Fruit fly (Drosophila melanogaster) whole organism, wandering third instar larva: ENCODE results near the gene CG6602.

Experiments used
- Abd-B ChIP-seq: fragments of >200 bp; optimal IDR thresholded peaks from 2 replicates; lab custom pipeline; 2017; ENCODE audit warnings: missing biosample characterization, missing genetic modification characterization
- CG9705 ChIP-seq: fragments of 200-800 bp; sonication (Bioruptor generic); optimal IDR thresholded peaks from 2 replicates; lab custom pipeline; 2018; ENCODE audit warnings: missing biosample characterization, mild to moderate bottlenecking, missing genetic modification characterization
- CrebA ChIP-seq: fragments of 200-800 bp; sonication (Bioruptor generic); optimal IDR thresholded peaks from 2 replicates; lab custom pipeline; 2016; ENCODE audit warnings: missing biosample characterization, mild to moderate bottlenecking, missing genetic modification characterization, borderline replicate concordance
- Dif ChIP-seq: fragments of 200-275, 200-300 bp; sonication (Bioruptor generic); optimal IDR thresholded peaks from 2 replicates; lab custom pipeline; 2018; ENCODE audit warnings: missing biosample characterization, missing genetic modification characterization; ENCODE audit not compliant: partially characterized antibody
- GATAd ChIP-seq: sonication (Bioruptor generic); optimal IDR thresholded peaks from 2 replicates; lab custom pipeline; 2016; ENCODE audit warnings: missing biosample characterization, missing genetic modification characterization
- HLH106 ChIP-seq: fragments of 200-800 bp; optimal IDR thresholded peaks from 3 replicates; lab custom pipeline; 2019; ENCODE audit warnings: missing biosample characterization, mild to moderate bottlenecking, missing genetic modification characterization, moderate library complexity
- Hnf4 ChIP-seq: fragments of 200-800 bp; sonication (Bioruptor generic); optimal IDR thresholded peaks from 2 replicates; lab custom pipeline; 2016; ENCODE audit warnings: missing biosample characterization, mild to moderate bottlenecking, missing genetic modification characterization
- Hr83 ChIP-seq: fragments of 200-300 bp; sonication (Bioruptor generic); optimal IDR thresholded peaks from 2 replicates; lab custom pipeline; 2016; ENCODE audit warnings: missing biosample characterization, mild to moderate bottlenecking, missing genetic modification characterization, moderate library complexity; ENCODE audit not compliant: poor library complexity, severe bottlenecking
- Jra ChIP-seq: sonication (Bioruptor generic); optimal IDR thresholded peaks from 2 replicates; lab custom pipeline; 2016; ENCODE audit warnings: missing biosample characterization, missing genetic modification characterization
- Mio ChIP-seq: sonication (Bioruptor generic); optimal IDR thresholded peaks from 2 replicates; lab custom pipeline; 2016; ENCODE audit warnings: missing biosample characterization, missing genetic modification characterization
- Myc ChIP-seq: fragments of >200 bp; optimal IDR thresholded peaks from 2 replicates; lab custom pipeline; 2017
- N ChIP-seq: fragments of >200 bp; optimal IDR thresholded peaks from 2 replicates; lab custom pipeline; 2018; ENCODE audit warnings: missing biosample characterization, missing external identifiers, missing genetic modification characterization
- Rel ChIP-seq, 2 experiments: fragments of 200-800 bp; sonication (Bioruptor generic) in 1 of 2; optimal IDR thresholded peaks; 2 replicates in 1 of 2; 3 replicates in 1 of 2; lab custom pipeline; 2016 to 2019; ENCODE audit warnings: mild to moderate bottlenecking in 2 of 2, missing biosample characterization in 2 of 2, missing genetic modification characterization in 2 of 2, moderate library complexity in 1 of 2
- Sp1 ChIP-seq: fragments of 200-800 bp; sonication (Bioruptor generic); optimal IDR thresholded peaks from 3 replicates; lab custom pipeline; 2019; ENCODE audit warnings: missing biosample characterization, mild to moderate bottlenecking, missing genetic modification characterization, moderate library complexity
- Vsx2 ChIP-seq: fragments of 200-300, 225-300 bp; sonication (Bioruptor generic); optimal IDR thresholded peaks from 2 replicates; lab custom pipeline; 2018; ENCODE audit warnings: missing biosample characterization, missing genetic modification characterization; ENCODE audit not compliant: partially characterized antibody
- br ChIP-seq: fragments of 200-800 bp; sonication (Bioruptor generic); optimal IDR thresholded peaks from 2 replicates; lab custom pipeline; 2016; ENCODE audit warnings: missing biosample characterization, missing genetic modification characterization
- dl ChIP-seq, 2 experiments: fragments of 175-275, 200-275 bp in 1 of 2; fragments of 200-275 bp in 1 of 2; sonication (Bioruptor generic); optimal IDR thresholded peaks; lab custom pipeline; 2018; ENCODE audit warnings: mild to moderate bottlenecking in 2 of 2, missing biosample characterization in 2 of 2, missing genetic modification characterization in 2 of 2, moderate library complexity in 2 of 2; ENCODE audit not compliant: partially characterized antibody in 2 of 2, insufficient read depth in 1 of 2
- dmrt93B ChIP-seq: fragments of 200-800 bp; sonication (Bioruptor generic); optimal IDR thresholded peaks from 2 replicates; lab custom pipeline; 2018; ENCODE audit warnings: missing biosample characterization, mild to moderate bottlenecking, missing genetic modification characterization
- dsf ChIP-seq: sonication (Bioruptor generic); optimal IDR thresholded peaks from 2 replicates; lab custom pipeline; 2016; ENCODE audit warnings: missing biosample characterization, missing genetic modification characterization, borderline replicate concordance
- h ChIP-seq: fragments of 200-800 bp; sonication (Bioruptor generic); optimal IDR thresholded peaks from 3 replicates; lab custom pipeline; 2016; ENCODE audit warnings: missing biosample characterization, mild to moderate bottlenecking, missing genetic modification characterization
- jim ChIP-seq: fragments of 175-275, 200-325 bp; sonication (Bioruptor generic); optimal IDR thresholded peaks from 2 replicates; lab custom pipeline; 2016; ENCODE audit warnings: missing biosample characterization, mild to moderate bottlenecking, missing genetic modification characterization
- psq ChIP-seq: fragments of 200-800 bp; sonication (Bioruptor generic); optimal IDR thresholded peaks from 3 replicates; lab custom pipeline; 2017; ENCODE audit warnings: missing biosample characterization, mild to moderate bottlenecking, missing genetic modification characterization, moderate library complexity
- sage ChIP-seq: fragments of 200-800 bp; sonication (Bioruptor generic); optimal IDR thresholded peaks from 2 replicates; lab custom pipeline; 2016; ENCODE audit warnings: missing biosample characterization, mild to moderate bottlenecking, missing genetic modification characterization
- sv ChIP-seq: fragments of 200-800 bp; sonication (Bioruptor generic); optimal IDR thresholded peaks from 3 replicates; lab custom pipeline; 2016; ENCODE audit warnings: missing biosample characterization, missing genetic modification characterization
- tai ChIP-seq: sonication (Bioruptor generic); optimal IDR thresholded peaks from 2 replicates; lab custom pipeline; 2016; ENCODE audit warnings: missing biosample characterization, missing genetic modification characterization

CG6602 gene

dm6 chr3L:6111458-6111857, 39.5 kb downstream of the CG6602 start:
- no peak for TF ChIP-seq HLH106 (tag; lab: Kevin White, UChicago)
- TF ChIP-seq dsf: no peak
- no peak for TF ChIP-seq Vsx2 (GFP tag; lab: Kevin White, UChicago)
- TF ChIP-seq Hr83 (GFP tag; lab: Kevin White, UChicago): no peak
- no peak for TF ChIP-seq br (GFP tag; lab: Kevin White, UChicago)
- no peak for TF ChIP-seq Sp1 (GFP tag; lab: Kevin White, UChicago)
- no peak for TF ChIP-seq Myc
- no peak for TF ChIP-seq Jra (GFP tag; lab: Kevin White, UChicago)
- TF ChIP-seq Rel (GFP tag; optimal IDR thresholded peaks at IDR 0.05; lab: Kevin White, UChicago): no peak
- no peak for TF ChIP-seq Rel (tag; optimal IDR thresholded peaks at IDR 0.05; lab: Kevin White, UChicago)
- no peak for TF ChIP-seq tai (GFP tag; lab: Kevin White, UChicago)
- no peak for TF ChIP-seq Hnf4 (GFP tag; lab: Kevin White, UChicago)
- TF ChIP-seq sage (GFP tag; lab: Kevin White, UChicago): no peak

dm6 chr3L:6115505-6115904, 43.6 kb downstream of the CG6602 start:
- TF ChIP-seq N (GFP tag; lab: Kevin White, UChicago) (no peak), Myc (no peak), dsf (no peak), Mio (no peak), Dif (GFP tag; lab: Kevin White, UChicago) (no peak), GATAd (no peak), jim (GFP tag; lab: Kevin White, UChicago) (no peak), CG9705 (GFP tag; lab: Kevin White, UChicago) (no peak)

- TF ChIP-seq sv (GFP tag; lab: Kevin White, UChicago) (no peak), Hr83 (GFP tag; lab: Kevin White, UChicago) (no peak), h (GFP tag; lab: Kevin White, UChicago) (no peak), Dif (GFP tag; lab: Kevin White, UChicago) (no peak), CG9705 (GFP tag; lab: Kevin White, UChicago) (no peak), dsf (no peak), dmrt93B (no peak), tai (GFP tag; lab: Kevin White, UChicago) (no peak), CrebA (GFP tag; lab: Kevin White, UChicago) (no peak), dl (GFP tag; optimal IDR thresholded peaks at IDR 0.05; lab: Kevin White, UChicago; ENCODE audit: insufficient read depth in 1 of 2, partially characterized antibody in 2 of 2) (no peak), HLH106 (tag; lab: Kevin White, UChicago) (no peak), Abd-B (GFP tag; lab: Kevin White, UChicago) (no peak), Jra (GFP tag; lab: Kevin White, UChicago) (no peak), br (GFP tag; lab: Kevin White, UChicago) (no peak), psq (GFP tag; lab: Kevin White, UChicago) (no peak), Myc (no peak), GATAd (no peak)
These were observed 44.9 kb downstream of the CG6602 start for dm6 chr3L:6116881-6117280.
